Fruit fly (Drosophila melanogaster): ENCODE measurements around the gene cdm.

The cdm gene

dm6 chr3R:18188702-18189125 lies 5.4 kb upstream of the cdm start, which contains the start of the genes CG12321 and MED17 (continued):
- TF ChIP-seq jigr1 (GFP tag; IDR thresholded peaks at IDR 0.05): peak; percentile 56; the same call in 1 of the 3 replicates
- no peak for TF ChIP-seq ATbp (GFP tag; optimal IDR thresholded peaks at IDR 0.05)
- TF ChIP-seq luna (GFP tag; optimal IDR thresholded peaks at IDR 0.05): no peak
- peak; percentile 89 for TF ChIP-seq CG4820 (GFP tag; optimal IDR thresholded peaks at IDR 0.05)
- TF ChIP-seq ems (GFP tag; optimal IDR thresholded peaks at IDR 0.05): no peak
- TF ChIP-seq disco-r (GFP tag; optimal IDR thresholded peaks at IDR 0.05): no peak
- TF ChIP-seq Atf3 (GFP tag; optimal IDR thresholded peaks at IDR 0.05): peak; percentile 22
- peak; percentile 72 for TF ChIP-seq Ada2b (GFP tag; IDR thresholded peaks at IDR 0.05)
- peak; percentile 57; the same call in 1 of the 3 replicates for TF ChIP-seq Optix (GFP tag; IDR thresholded peaks at IDR 0.05)
- TF ChIP-seq sens (GFP tag): peak; percentile 93
- TF ChIP-seq insv (GFP tag; optimal IDR thresholded peaks at IDR 0.05): peak in 1 of 2 experiments; percentile 57
- peak; percentile 72; the same call in 2 of the 3 replicates for TF ChIP-seq H15 (GFP tag; IDR thresholded peaks at IDR 0.05)
- peak; percentile 31 for TF ChIP-seq pum (GFP tag; optimal IDR thresholded peaks at IDR 0.05)
- peak; percentile 46 for TF ChIP-seq gsb (GFP tag; IDR thresholded peaks at IDR 0.05)
- peak; percentile 87 for TF ChIP-seq ssp (GFP tag; IDR thresholded peaks at IDR 0.05)
- TF ChIP-seq abd-A (tag; optimal IDR thresholded peaks at IDR 0.05): no peak
- TF ChIP-seq usp (GFP tag; optimal IDR thresholded peaks at IDR 0.05): no peak
- TF ChIP-seq hkb (optimal IDR thresholded peaks at IDR 0.05): no peak
- peak; percentile 75 for TF ChIP-seq hkb (GFP tag; IDR thresholded peaks at IDR 0.05)
- no peak for TF ChIP-seq CG31365 (tag; optimal IDR thresholded peaks at IDR 0.05)
- TF ChIP-seq exex (tag; optimal IDR thresholded peaks at IDR 0.05): peak; percentile 61
- TF ChIP-seq CG10431 (GFP tag; optimal IDR thresholded peaks at IDR 0.05): peak; percentile 51
- peak; percentile 94 for TF ChIP-seq nmo (GFP tag; optimal IDR thresholded peaks at IDR 0.05)
- peak; percentile 66 for TF ChIP-seq Bteb2 (GFP tag; optimal IDR thresholded peaks at IDR 0.05)
- peak; percentile 94 for TF ChIP-seq CG1602 (GFP tag; optimal IDR thresholded peaks at IDR 0.05)
- TF ChIP-seq knrl (GFP tag; IDR thresholded peaks at IDR 0.05; ENCODE audit: partially characterized antibody): 0 out of 3 replicates have a peak, but pooled peaks have one; percentile 14
- TF ChIP-seq CG2202 (tag; optimal IDR thresholded peaks at IDR 0.05): peak; percentile 57
- TF ChIP-seq CG16779 (GFP tag; IDR thresholded peaks at IDR 0.05): peak; percentile 82
- TF ChIP-seq tap (tag; optimal IDR thresholded peaks at IDR 0.05): peak; percentile 52
- no peak for TF ChIP-seq wek (GFP tag; optimal IDR thresholded peaks at IDR 0.05)
- peak; percentile 64; the same call in 1 of the 2 replicates for TF ChIP-seq Lim3 (GFP tag; IDR thresholded peaks at IDR 0.05)
- TF ChIP-seq schlank (tag; optimal IDR thresholded peaks at IDR 0.05): peak; percentile 26
- peak; percentile 85 for TF ChIP-seq Fer3 (tag; optimal IDR thresholded peaks at IDR 0.05)
- TF ChIP-seq ab (GFP tag; optimal IDR thresholded peaks at IDR 0.05): peak; percentile 41
- peak; percentile 90 for TF ChIP-seq CG18262 (tag; optimal IDR thresholded peaks at IDR 0.05)
- TF ChIP-seq Bdp1 (GFP tag; optimal IDR thresholded peaks at IDR 0.05): peak; percentile 62
- peak; percentile 82 for TF ChIP-seq ewg (GFP tag; optimal IDR thresholded peaks at IDR 0.05)
- peak; percentile 87 for TF ChIP-seq dysf (GFP tag; IDR thresholded peaks at IDR 0.05)
- no peak for TF ChIP-seq MTF-1 (GFP tag; optimal IDR thresholded peaks at IDR 0.05; ENCODE audit: borderline replicate concordance)
- TF ChIP-seq pros (GFP tag; optimal IDR thresholded peaks at IDR 0.05): no peak
- peak; percentile 58 for TF ChIP-seq vfl (GFP tag; optimal IDR thresholded peaks at IDR 0.05)
- peak; percentile 85 for TF ChIP-seq zfh1 (GFP tag; IDR thresholded peaks at IDR 0.05)
- peak; percentile 85 for TF ChIP-seq Max (GFP tag; optimal IDR thresholded peaks at IDR 0.05)
- TF ChIP-seq stwl (tag; optimal IDR thresholded peaks at IDR 0.05): peak; percentile 75
- peak; percentile 68 for TF ChIP-seq CG12299 (tag; optimal IDR thresholded peaks at IDR 0.05)
- TF ChIP-seq CG6654 (GFP tag; optimal IDR thresholded peaks at IDR 0.05): peak; percentile 69
- TF ChIP-seq dan (GFP tag; IDR thresholded peaks at IDR 0.05): peak; percentile 49; the same call in 1 of the 2 replicates
- no peak for TF ChIP-seq lov (optimal IDR thresholded peaks at IDR 0.05)
- peak; percentile 74; the same call in 1 of the 3 replicates for TF ChIP-seq lov (GFP tag; IDR thresholded peaks at IDR 0.05)
- TF ChIP-seq z (GFP tag; IDR thresholded peaks at IDR 0.05): no peak
- no peak for TF ChIP-seq bowl (GFP tag; IDR thresholded peaks at IDR 0.05)
- TF ChIP-seq Dip2 (GFP tag; IDR thresholded peaks at IDR 0.05): no peak
